Worm (Caenorhabditis elegans) whole organism, L1 larva: ENCODE results near the gene F38E9.6.

Experiments
- C16A3.4 ChIP-seq: fragments of 150-350 bp; optimal IDR thresholded peaks from 2 replicates; lab custom pipeline; 2014; ENCODE audit warnings: missing biosample characterization, missing genetic modification characterization
- Y116A8C.19 ChIP-seq: sonication (generic microtip); optimal IDR thresholded peaks from 2 replicates; lab custom pipeline; 2016; ENCODE audit warnings: missing compliant biosample characterization, missing genetic modification characterization, borderline replicate concordance
- aha-1 ChIP-seq: fragments of 150-350 bp; optimal IDR thresholded peaks from 2 replicates; lab custom pipeline; 2014; ENCODE audit warnings: missing biosample characterization, missing genetic modification characterization
- alr-1 ChIP-seq: fragments of 200-800 bp; sonication (Bioruptor generic); optimal IDR thresholded peaks from 2 replicates; lab custom pipeline; 2018; ENCODE audit warnings: borderline replicate concordance, mild to moderate bottlenecking, missing genetic modification characterization, missing compliant biosample characterization
- aly-2 ChIP-seq: fragments of 150-350 bp; optimal IDR thresholded peaks from 2 replicates; lab custom pipeline; 2014; ENCODE audit warnings: missing biosample characterization, missing genetic modification characterization
- ceh-82 ChIP-seq, 3 experiments: fragments of 150-350 bp in 1 of 3; sonication (generic microtip) in 2 of 3; optimal IDR thresholded peaks; 2 replicates each; lab custom pipeline; 2014 to 2017; ENCODE audit warnings: missing biosample characterization in 3 of 3, missing genetic modification characterization in 3 of 3
- ceh-88 ChIP-seq: fragments of 200-800 bp; sonication (Bioruptor generic); IDR thresholded peaks from 2 replicates; pipeline ENCODE4 v1.3.6; 2022; ENCODE audit warnings: missing genetic modification characterization, missing compliant biosample characterization
- dpl-1 ChIP-seq, 3 experiments: fragments of 150-350 bp in 2 of 3; sonication (generic microtip) in 1 of 3; optimal IDR thresholded peaks; 2 replicates each; lab custom pipeline; 2014 to 2017; ENCODE audit warnings: missing biosample characterization in 3 of 3, missing genetic modification characterization in 3 of 3, missing genetic modification reagents in 3 of 3
- efl-1 ChIP-seq, 4 experiments: fragments of 150-350 bp; optimal IDR thresholded peaks in 3 of 4; peaks in 1 of 4; 1 replicate in 1 of 4; 2 replicates in 3 of 4; lab custom pipeline; 2014; ENCODE audit warnings: missing biosample characterization in 2 of 4, missing genetic modification characterization in 2 of 4, missing genetic modification reagents in 2 of 4
- elt-2 ChIP-seq: sonication (generic microtip); optimal IDR thresholded peaks from 2 replicates; lab custom pipeline; 2016; ENCODE audit warnings: missing genetic modification characterization, mild to moderate bottlenecking, inconsistent platforms, missing compliant biosample characterization, missing genetic modification reagents
- elt-3 ChIP-seq, 6 experiments: fragments of 150-350 bp in 1 of 6; sonication (generic microtip); optimal IDR thresholded peaks; 2 replicates each; lab custom pipeline; 2017 to 2018; ENCODE audit warnings: missing biosample characterization in 6 of 6, missing genetic modification characterization in 6 of 6, inconsistent platforms in 1 of 6
- fkh-10 ChIP-seq: sonication (generic microtip); optimal IDR thresholded peaks from 2 replicates; lab custom pipeline; 2017; ENCODE audit warnings: missing biosample characterization, missing genetic modification reagents, missing genetic modification characterization
- fkh-4 ChIP-seq: sonication (generic microtip); optimal IDR thresholded peaks from 2 replicates; lab custom pipeline; 2016; ENCODE audit warnings: missing compliant biosample characterization, missing genetic modification characterization, borderline replicate concordance
- grh-1 ChIP-seq: fragments of 200-800 bp; sonication (Bioruptor generic); IDR thresholded peaks from 2 replicates; pipeline ENCODE4 v1.3.6; 2022; ENCODE audit warnings: missing genetic modification reagents, missing genetic modification characterization, missing compliant biosample characterization
- irx-1 ChIP-seq: sonication (generic microtip); optimal IDR thresholded peaks from 2 replicates; lab custom pipeline; 2016; ENCODE audit warnings: missing genetic modification characterization, missing compliant biosample characterization
- lin-13 ChIP-seq: fragments of 150-350 bp; optimal IDR thresholded peaks from 2 replicates; lab custom pipeline; 2014; ENCODE audit warnings: missing biosample characterization, missing genetic modification reagents, missing genetic modification characterization
- lin-14 ChIP-seq: fragments of 200-800 bp; sonication (Bioruptor generic); optimal IDR thresholded peaks from 2 replicates; lab custom pipeline; 2018; ENCODE audit warnings: mild to moderate bottlenecking, missing genetic modification characterization, moderate library complexity, missing compliant biosample characterization
- lin-39 ChIP-seq: fragments of 150-350 bp; optimal IDR thresholded peaks from 2 replicates; lab custom pipeline; 2014; ENCODE audit warnings: missing biosample characterization, missing genetic modification reagents, missing genetic modification characterization
- lir-3 ChIP-seq: sonication (generic microtip); optimal IDR thresholded peaks from 2 replicates; lab custom pipeline; 2016; ENCODE audit warnings: mild to moderate bottlenecking, missing genetic modification characterization, moderate library complexity, missing compliant biosample characterization; ENCODE audit not compliant: poor library complexity
- lsy-2 ChIP-seq, 2 experiments: fragments of 150-350 bp; optimal IDR thresholded peaks; 2 replicates each; lab custom pipeline; 2014; ENCODE audit warnings: missing biosample characterization in 2 of 2, missing genetic modification characterization in 2 of 2
- mab-9 ChIP-seq: fragments of 200-800 bp; sonication (Bioruptor generic); IDR thresholded peaks from 2 replicates; pipeline ENCODE4 v1.3.6; 2022; ENCODE audit warnings: missing genetic modification reagents, missing genetic modification characterization, missing compliant biosample characterization
- mdl-1 ChIP-seq, 2 experiments: fragments of 150-350 bp; optimal IDR thresholded peaks; 2 replicates each; lab custom pipeline; 2014 to 2017; ENCODE audit warnings: missing biosample characterization in 2 of 2, missing genetic modification characterization in 2 of 2, inconsistent platforms in 1 of 2
- nhr-12 ChIP-seq: sonication (generic microtip); optimal IDR thresholded peaks from 2 replicates; lab custom pipeline; 2017; ENCODE audit warnings: missing biosample characterization, missing genetic modification characterization
- nhr-47 ChIP-seq: sonication (generic microtip); optimal IDR thresholded peaks from 2 replicates; lab custom pipeline; 2016; ENCODE audit warnings: mild to moderate bottlenecking, missing genetic modification characterization, moderate library complexity, missing compliant biosample characterization
- nhr-76 ChIP-seq: sonication (generic microtip); optimal IDR thresholded peaks from 2 replicates; lab custom pipeline; 2017; ENCODE audit warnings: missing biosample characterization, missing genetic modification characterization
- nhr-84 ChIP-seq: sonication (generic microtip); optimal IDR thresholded peaks from 2 replicates; lab custom pipeline; 2017; ENCODE audit warnings: missing biosample characterization, missing genetic modification characterization
- nhr-85 ChIP-seq: sonication (generic microtip); peaks from one replicate; lab custom pipeline; 2016; ENCODE audit warnings: missing genetic modification characterization, inconsistent platforms, missing compliant biosample characterization
- nhr-90 ChIP-seq: sonication (generic microtip); optimal IDR thresholded peaks from 2 replicates; lab custom pipeline; 2016; ENCODE audit warnings: mild to moderate bottlenecking, missing genetic modification characterization, missing compliant biosample characterization; ENCODE audit not compliant: poor library complexity
- pag-3 ChIP-seq: sonication (generic microtip); optimal IDR thresholded peaks from 2 replicates; lab custom pipeline; 2017; ENCODE audit warnings: missing genetic modification characterization, mild to moderate bottlenecking, missing compliant biosample characterization, antibody characterized with exemption, borderline replicate concordance; ENCODE audit not compliant: insufficient read depth
- pax-3 ChIP-seq: fragments of 200-800 bp; sonication (Bioruptor generic); optimal IDR thresholded peaks from 2 replicates; lab custom pipeline; 2018; ENCODE audit warnings: mild to moderate bottlenecking, missing genetic modification characterization, moderate library complexity, missing compliant biosample characterization
- rnt-1 ChIP-seq: sonication (generic microtip); optimal IDR thresholded peaks from 2 replicates; lab custom pipeline; 2016; ENCODE audit warnings: mild to moderate bottlenecking, missing genetic modification characterization, moderate library complexity, missing compliant biosample characterization
- sox-4 ChIP-seq: sonication (generic microtip); optimal IDR thresholded peaks from 2 replicates; lab custom pipeline; 2016; ENCODE audit warnings: missing genetic modification characterization, missing compliant biosample characterization
- sptf-1 ChIP-seq: fragments of 150-350 bp; optimal IDR thresholded peaks from 2 replicates; lab custom pipeline; 2014; ENCODE audit warnings: missing biosample characterization, missing genetic modification characterization
- sup-37 ChIP-seq: fragments of 200-800 bp; sonication (Bioruptor generic); optimal IDR thresholded peaks from 2 replicates; lab custom pipeline; 2018; ENCODE audit warnings: mild to moderate bottlenecking, missing genetic modification characterization, missing compliant biosample characterization
- swsn-7 ChIP-seq: sonication (generic microtip); optimal IDR thresholded peaks from 2 replicates; lab custom pipeline; 2016; ENCODE audit warnings: missing genetic modification characterization, missing compliant biosample characterization
- tbx-2 ChIP-seq: sonication (generic microtip); optimal IDR thresholded peaks from 2 replicates; lab custom pipeline; 2016; ENCODE audit warnings: missing genetic modification characterization, missing compliant biosample characterization
- tlp-1 ChIP-seq: fragments of 150-350 bp; optimal IDR thresholded peaks from 2 replicates; lab custom pipeline; 2014; ENCODE audit warnings: missing biosample characterization, missing genetic modification characterization
- unc-86 ChIP-seq: sonication (generic microtip); optimal IDR thresholded peaks from 2 replicates; lab custom pipeline; 2016; ENCODE audit warnings: missing genetic modification characterization, missing compliant biosample characterization
- unc-98 ChIP-seq: fragments of 200-800 bp; sonication (Bioruptor generic); IDR thresholded peaks from 2 replicates; pipeline ENCODE4 v1.3.6; 2022; ENCODE audit warnings: missing genetic modification characterization, missing compliant biosample characterization
- vab-15 ChIP-seq: sonication (generic microtip); optimal IDR thresholded peaks from 2 replicates; lab custom pipeline; 2017; ENCODE audit warnings: missing genotype, mild to moderate bottlenecking, missing genetic modification characterization, missing compliant biosample characterization
- zip-4 ChIP-seq: fragments of 200-800 bp; sonication (Bioruptor generic); optimal IDR thresholded peaks from 2 replicates; lab custom pipeline; 2018; ENCODE audit warnings: mild to moderate bottlenecking, missing genetic modification characterization, moderate library complexity, missing compliant biosample characterization

The F38E9.6 gene

ce11 chrX:16432143-16432542 lies at the start of gene F38E9.6:
Gene F38E9.6, plus strand, starts transcription at chrX:16432443.
- TF ChIP-seq sptf-1 (tag; lab: Kevin White, UChicago), result no peak
- no peak for TF ChIP-seq fkh-10 (GFP tag; lab: Kevin White, UChicago)
- TF ChIP-seq lir-3 (tag; lab: Kevin White, UChicago), result no peak
- no peak for TF ChIP-seq ceh-82 (tag; optimal IDR thresholded peaks at IDR 0.05; lab: Kevin White, UChicago)
- TF ChIP-seq sox-4 (tag; lab: Kevin White, UChicago), result no peak
- no peak for TF ChIP-seq unc-86 (tag; lab: Kevin White, UChicago)
- no peak for TF ChIP-seq mab-9 (GFP tag; lab: Robert Waterston, UW)
- no peak for TF ChIP-seq nhr-84 (tag; lab: Kevin White, UChicago)
- TF ChIP-seq irx-1 (tag; lab: Kevin White, UChicago), result no peak
- no peak for TF ChIP-seq aha-1 (tag; lab: Kevin White, UChicago)
- no peak for TF ChIP-seq zip-4 (GFP tag; lab: Kevin White, UChicago)

- TF ChIP-seq swsn-7 (no peak), mab-9 (GFP tag; lab: Robert Waterston, UW) (no peak), tbx-2 (tag; lab: Kevin White, UChicago) (no peak), dpl-1 (GFP tag; optimal IDR thresholded peaks at IDR 0.05; lab: Kevin White, UChicago) (no peak), aly-2 (tag; lab: Kevin White, UChicago) (no peak), vab-15 (tag; lab: Kevin White, UChicago) (no peak), alr-1 (tag; lab: Kevin White, UChicago) (no peak), nhr-47 (tag; lab: Kevin White, UChicago) (no peak), lin-13 (no peak), efl-1 (optimal IDR thresholded peaks at IDR 0.05; lab: Kevin White, UChicago) (no peak), efl-1 (GFP tag; optimal IDR thresholded peaks at IDR 0.05 in 1 of 2; lab: Kevin White, UChicago) (no peak), grh-1 (no peak), tlp-1 (tag; lab: Kevin White, UChicago) (no peak)
These were observed 49.2 kb upstream of the F38E9.6 start for ce11 chrX:16383084-16383483.

ce11 chrX:16384010-16384409 lies 48.2 kb upstream of the F38E9.6 start:
- TF ChIP-seq C16A3.4, result no peak
- TF ChIP-seq lin-39 (tag; lab: Kevin White, UChicago), result no peak
- no peak for TF ChIP-seq unc-98 (GFP tag; lab: Robert Waterston, UW)
- TF ChIP-seq ceh-82 (tag; optimal IDR thresholded peaks at IDR 0.05; lab: Kevin White, UChicago), result no peak

- TF ChIP-seq nhr-12 (tag; lab: Kevin White, UChicago) (no peak), swsn-7 (no peak), lin-13 (no peak), sup-37 (GFP tag; lab: Kevin White, UChicago) (no peak), nhr-76 (no peak), elt-3 (tag; optimal IDR thresholded peaks at IDR 0.05; lab: Kevin White, UChicago) (no peak), mdl-1 (tag; optimal IDR thresholded peaks at IDR 0.05; lab: Kevin White, UChicago) (no peak), lsy-2 (tag; optimal IDR thresholded peaks at IDR 0.05; lab: Kevin White, UChicago) (no peak), fkh-4 (tag; lab: Kevin White, UChicago) (no peak), rnt-1 (tag; lab: Kevin White, UChicago) (peak; percentile 56), lin-14 (GFP tag; lab: Kevin White, UChicago) (peak; percentile 12), pag-3 (tag; lab: Kevin White, UChicago) (peak; percentile 56), Y116A8C.19 (no peak), nhr-90 (tag; lab: Kevin White, UChicago) (no peak), ceh-88 (GFP tag; lab: Robert Waterston, UW) (no peak), nhr-85 (tag; lab: Kevin White, UChicago) (peak; percentile 20), elt-2 (tag; lab: Kevin White, UChicago) (no peak), fkh-10 (GFP tag; lab: Kevin White, UChicago) (no peak), pax-3 (tag; lab: Kevin White, UChicago) (no peak)
These were observed 45.0 kb upstream of the F38E9.6 start for ce11 chrX:16387206-16387605.
